Fruit fly (Drosophila melanogaster) whole organism, embryonic: Measurements from ENCODE around the gene CG16753.

Experiments
- Antp ChIP-seq: fragments of 200-800 bp; sonication (Bioruptor generic); optimal IDR thresholded peaks from 3 replicates; lab custom pipeline; 2016; ENCODE audit warnings: missing biosample characterization, missing genetic modification characterization
- B-H2 ChIP-seq: fragments of 200-800 bp; sonication (Bioruptor generic); optimal IDR thresholded peaks from 2 replicates; lab custom pipeline; 2018; ENCODE audit warnings: missing biosample characterization, mild to moderate bottlenecking, missing genetic modification characterization
- BtbVII ChIP-seq: fragments of 200-800 bp; sonication (Bioruptor generic); optimal IDR thresholded peaks from 3 replicates; lab custom pipeline; 2017; ENCODE audit warnings: missing biosample characterization, mild to moderate bottlenecking, missing genetic modification characterization
- CG10147 ChIP-seq: fragments of 200-800 bp; sonication (Bioruptor generic); optimal IDR thresholded peaks from 2 replicates; lab custom pipeline; 2019; ENCODE audit warnings: missing biosample characterization, mild to moderate bottlenecking, missing genetic modification characterization, moderate library complexity
- CG10267 ChIP-seq: fragments of 200-800 bp; sonication (Bioruptor generic); optimal IDR thresholded peaks from 2 replicates; lab custom pipeline; 2018; ENCODE audit warnings: missing biosample characterization, mild to moderate bottlenecking, missing genetic modification characterization, moderate library complexity
- CG10565 ChIP-seq: fragments of 200-800 bp; sonication (Bioruptor generic); optimal IDR thresholded peaks from 3 replicates; lab custom pipeline; 2016; ENCODE audit warnings: missing biosample characterization, mild to moderate bottlenecking, missing genetic modification characterization
- CG10959 ChIP-seq: fragments of 200-800 bp; sonication (Bioruptor generic); IDR thresholded peaks from 2 replicates; pipeline ENCODE4 v1.3.6; 2022; ENCODE audit warnings: missing biosample characterization, missing genetic modification characterization
- CG11504 ChIP-seq: fragments of 200-800 bp; sonication (Bioruptor generic); optimal IDR thresholded peaks from 3 replicates; lab custom pipeline; 2019; ENCODE audit warnings: missing biosample characterization, mild to moderate bottlenecking, missing genetic modification characterization, moderate library complexity
- CG13123 ChIP-seq: fragments of 200-800 bp; sonication (Bioruptor generic); optimal IDR thresholded peaks from 2 replicates; lab custom pipeline; 2016; ENCODE audit warnings: missing biosample characterization, missing genetic modification characterization
- CG13424 ChIP-seq: fragments of 200-800 bp; sonication (Bioruptor generic); optimal IDR thresholded peaks from 2 replicates; lab custom pipeline; 2019; ENCODE audit warnings: missing biosample characterization, mild to moderate bottlenecking, missing genetic modification characterization, moderate library complexity
- CG14441 ChIP-seq: fragments of 200-800 bp; sonication (Bioruptor generic); IDR thresholded peaks from 2 replicates; pipeline ENCODE4 v1.3.6; 2022; ENCODE audit warnings: missing biosample characterization, missing genetic modification characterization
- CG15514 ChIP-seq: fragments of 200-800 bp; sonication (Bioruptor generic); optimal IDR thresholded peaks from 3 replicates; lab custom pipeline; 2017; ENCODE audit warnings: missing biosample characterization, missing genetic modification characterization, mild to moderate bottlenecking, moderate library complexity, missing genetic modification reagents
- CG1647 ChIP-seq: fragments of 200-800 bp; sonication (Bioruptor generic); optimal IDR thresholded peaks from 3 replicates; lab custom pipeline; 2016; ENCODE audit warnings: missing biosample characterization, missing genetic modification characterization
- CG17186 ChIP-seq: fragments of 200-800 bp; sonication (Bioruptor generic); optimal IDR thresholded peaks from 3 replicates; lab custom pipeline; 2017; ENCODE audit warnings: missing biosample characterization, missing genetic modification reagents, missing genetic modification characterization
- CG18262 ChIP-seq: fragments of 200-800 bp; optimal IDR thresholded peaks from 3 replicates; lab custom pipeline; 2019; ENCODE audit warnings: missing biosample characterization, mild to moderate bottlenecking, missing genetic modification characterization, moderate library complexity
- CG33557 ChIP-seq: fragments of 200-800 bp; sonication (Bioruptor generic); optimal IDR thresholded peaks from 2 replicates; lab custom pipeline; 2019; ENCODE audit warnings: missing biosample characterization, mild to moderate bottlenecking, missing genetic modification characterization, moderate library complexity
- CG3407 ChIP-seq: fragments of 200-800 bp; sonication (Bioruptor generic); optimal IDR thresholded peaks from 2 replicates; lab custom pipeline; 2018; ENCODE audit warnings: missing biosample characterization, mild to moderate bottlenecking, missing genetic modification characterization
- CG5245 ChIP-seq: fragments of 200-800 bp; sonication (Bioruptor generic); optimal IDR thresholded peaks from 3 replicates; lab custom pipeline; 2016; ENCODE audit warnings: missing biosample characterization, missing genetic modification characterization
- CG6813 ChIP-seq: fragments of 200-800 bp; sonication (Bioruptor generic); optimal IDR thresholded peaks from 2 replicates; lab custom pipeline; 2017; ENCODE audit warnings: missing biosample characterization, missing genetic modification characterization, mild to moderate bottlenecking, moderate library complexity, missing genetic modification reagents
- CG8281 ChIP-seq: fragments of 200-800 bp; sonication (Bioruptor generic); optimal IDR thresholded peaks from 2 replicates; lab custom pipeline; 2018; ENCODE audit warnings: missing biosample characterization, mild to moderate bottlenecking, missing genetic modification characterization, moderate library complexity
- CG8765 ChIP-seq: fragments of 200-800 bp; sonication (Bioruptor generic); IDR thresholded peaks from 2 replicates; pipeline ENCODE4 v1.3.6; 2022; ENCODE audit warnings: missing biosample characterization, missing genetic modification characterization
- D19A ChIP-seq: fragments of 200-800 bp; optimal IDR thresholded peaks from 3 replicates; lab custom pipeline; 2019; ENCODE audit warnings: missing biosample characterization, mild to moderate bottlenecking, missing genetic modification characterization, moderate library complexity
- Dbx ChIP-seq: fragments of 200-800 bp; sonication (Bioruptor generic); IDR thresholded peaks from 3 replicates; pipeline ENCODE4 v1.3.6; 2022; ENCODE audit warnings: missing biosample characterization, missing genetic modification characterization
- Doc3 ChIP-seq: fragments of 200-800 bp; sonication (Bioruptor generic); IDR thresholded peaks from 3 replicates; pipeline ENCODE4 v1.3.6; 2022; ENCODE audit warnings: missing biosample characterization, missing genetic modification characterization; ENCODE audit not compliant: partially characterized antibody
- Gug ChIP-seq: fragments of 200-800 bp; sonication (Bioruptor generic); IDR thresholded peaks from 4 replicates; pipeline ENCODE4 v1.3.6; 2022; ENCODE audit warnings: missing biosample characterization, missing genetic modification characterization
- H2.0 ChIP-seq: fragments of 200-800 bp; sonication (Bioruptor generic); IDR thresholded peaks from 2 replicates; pipeline ENCODE4 v1.3.6; 2022; ENCODE audit warnings: missing biosample characterization, missing genetic modification characterization
- HLHmδ ChIP-seq: fragments of 200-800 bp; sonication (Bioruptor generic); optimal IDR thresholded peaks from 2 replicates; lab custom pipeline; 2018; ENCODE audit warnings: missing biosample characterization, mild to moderate bottlenecking, missing genetic modification characterization, moderate library complexity
- MBD-R2 ChIP-seq: fragments of 200-800 bp; sonication (Bioruptor generic); IDR thresholded peaks from 2 replicates; pipeline ENCODE4 v1.3.6; 2022; ENCODE audit warnings: missing biosample characterization, missing genetic modification characterization
- Mrtf ChIP-seq: fragments of 200-800 bp; sonication (Bioruptor generic); IDR thresholded peaks from 3 replicates; pipeline ENCODE4 v1.3.6; 2022; ENCODE audit warnings: missing biosample characterization, missing genetic modification characterization
- NfI ChIP-seq: fragments of 200-800 bp; sonication (Bioruptor generic); optimal IDR thresholded peaks from 3 replicates; lab custom pipeline; 2018; ENCODE audit warnings: missing biosample characterization, mild to moderate bottlenecking, missing genetic modification characterization, moderate library complexity
- Pdp1 ChIP-seq, 2 experiments: fragments of 200-800 bp; sonication (Bioruptor generic); optimal IDR thresholded peaks; 3 replicates each; lab custom pipeline; 2016; ENCODE audit warnings: missing biosample characterization in 2 of 2, missing genetic modification characterization in 2 of 2, mild to moderate bottlenecking in 1 of 2, moderate library complexity in 1 of 2
- Ptx1 ChIP-seq: fragments of 200-800 bp; sonication (Bioruptor generic); IDR thresholded peaks from 2 replicates; pipeline ENCODE4 v1.3.6; 2022; ENCODE audit warnings: missing biosample characterization, missing genetic modification characterization
- Six4 ChIP-seq: fragments of 200-800 bp; sonication (Bioruptor generic); optimal IDR thresholded peaks from 2 replicates; lab custom pipeline; 2016; ENCODE audit warnings: missing biosample characterization, missing genetic modification characterization
- Spps ChIP-seq: fragments of 200-800 bp; sonication (Bioruptor generic); optimal IDR thresholded peaks from 2 replicates; lab custom pipeline; 2018; ENCODE audit warnings: missing biosample characterization, mild to moderate bottlenecking, missing genetic modification characterization
- Taf1 ChIP-seq: fragments of 200-800 bp; sonication (Bioruptor generic); IDR thresholded peaks from 2 replicates; pipeline ENCODE4 v1.3.6; 2022; ENCODE audit warnings: missing biosample characterization, missing genetic modification characterization
- abd-A ChIP-seq: fragments of 200-800 bp; sonication (Bioruptor generic); optimal IDR thresholded peaks from 3 replicates; lab custom pipeline; 2019; ENCODE audit warnings: missing biosample characterization, mild to moderate bottlenecking, missing genetic modification characterization, moderate library complexity
- chn ChIP-seq: fragments of 200-800 bp; sonication (Bioruptor generic); optimal IDR thresholded peaks from 2 replicates; lab custom pipeline; 2016; ENCODE audit warnings: missing biosample characterization, missing genetic modification characterization
- corto ChIP-seq: fragments of 200-800 bp; sonication (Bioruptor generic); optimal IDR thresholded peaks from 2 replicates; lab custom pipeline; 2016; ENCODE audit warnings: missing biosample characterization, mild to moderate bottlenecking, missing genetic modification characterization, moderate library complexity
- crol ChIP-seq: fragments of 200-800 bp; sonication (Bioruptor generic); IDR thresholded peaks from 2 replicates; pipeline ENCODE4 v1.3.6; 2022; ENCODE audit warnings: missing biosample characterization, missing genetic modification characterization
- fd64A ChIP-seq: fragments of 200-800 bp; sonication (Bioruptor generic); optimal IDR thresholded peaks from 3 replicates; lab custom pipeline; 2018; ENCODE audit warnings: missing biosample characterization, mild to moderate bottlenecking, missing genetic modification characterization
- grn ChIP-seq: fragments of 200-800 bp; sonication (Bioruptor generic); optimal IDR thresholded peaks from 3 replicates; lab custom pipeline; 2017; ENCODE audit warnings: missing biosample characterization, missing genetic modification characterization
- hkb ChIP-seq, 2 experiments: fragments of 200-800 bp in 1 of 2; fragments of >200 bp in 1 of 2; sonication (Bioruptor generic) in 1 of 2; IDR thresholded peaks in 1 of 2; optimal IDR thresholded peaks in 1 of 2; 2 replicates each; pipeline versions ENCODE4 v1.3.6 to Lab custom; 2017 to 2022; ENCODE audit warnings: missing biosample characterization in 1 of 2, missing genetic modification characterization in 1 of 2
- jigr1 ChIP-seq: fragments of 200-800 bp; sonication (Bioruptor generic); IDR thresholded peaks from 3 replicates; pipeline ENCODE4 v1.3.6; 2022; ENCODE audit warnings: missing biosample characterization, missing genetic modification characterization
- kay ChIP-seq: fragments of 200-800 bp; sonication (Bioruptor generic); optimal IDR thresholded peaks from 2 replicates; lab custom pipeline; 2016; ENCODE audit warnings: missing biosample characterization, missing genetic modification characterization
- odd ChIP-seq: fragments of 200-800 bp; sonication (Bioruptor generic); optimal IDR thresholded peaks from 2 replicates; lab custom pipeline; 2017; ENCODE audit warnings: missing biosample characterization, mild to moderate bottlenecking, missing genetic modification characterization
- shn ChIP-seq: fragments of 200-800 bp; sonication (Bioruptor generic); optimal IDR thresholded peaks from 3 replicates; lab custom pipeline; 2016; ENCODE audit warnings: missing biosample characterization, missing genetic modification characterization
- sqz ChIP-seq: fragments of 200-800 bp; sonication (Bioruptor generic); optimal IDR thresholded peaks from 3 replicates; lab custom pipeline; 2018; ENCODE audit warnings: missing biosample characterization, mild to moderate bottlenecking, missing genetic modification characterization
- stwl ChIP-seq: fragments of 200-800 bp; sonication (Bioruptor generic); optimal IDR thresholded peaks from 3 replicates; lab custom pipeline; 2018; ENCODE audit warnings: missing biosample characterization, mild to moderate bottlenecking, missing genetic modification characterization, moderate library complexity
- yki ChIP-seq: fragments of >200 bp; optimal IDR thresholded peaks from 3 replicates; lab custom pipeline; 2018

Gene CG16753

dm6 chr3L:3083329-3084083 lies 28.6 kb downstream of the CG16753 start (continued):
- TF ChIP-seq H2.0 (GFP tag; lab: Robert Waterston, UW) (no peak), CG15514 (GFP tag; lab: Kevin White, UChicago) (peak; percentile 67), CG1647 (GFP tag; lab: Kevin White, UChicago) (no peak), CG11504 (tag; lab: Kevin White, UChicago) (no peak), abd-A (peak; percentile 19), CG13424 (tag; lab: Kevin White, UChicago) (peak; percentile 25), B-H2 (GFP tag; lab: Kevin White, UChicago) (peak; percentile 16), CG8765 (GFP tag; lab: Robert Waterston, UW) (no peak), Taf1 (GFP tag; lab: Robert Waterston, UW) (no peak), corto (no peak), Mrtf (GFP tag; lab: Robert Waterston, UW) (no peak), Antp (GFP tag; lab: Kevin White, UChicago) (peak; percentile 37), crol (GFP tag; lab: Robert Waterston, UW) (peak; percentile 97), MBD-R2 (GFP tag; lab: Robert Waterston, UW) (no peak), CG10959 (GFP tag; lab: Robert Waterston, UW) (no peak), fd64A (GFP tag; lab: Kevin White, UChicago) (peak; percentile 78), D19A (tag; lab: Kevin White, UChicago) (peak; percentile 23), Gug (peak; percentile 16; the same call in 1 of the 4 replicates), CG10267 (tag; lab: Kevin White, UChicago) (peak; percentile 16), Six4 (GFP tag; lab: Kevin White, UChicago) (peak; percentile 63), Pdp1 (GFP tag; optimal IDR thresholded peaks at IDR 0.05; lab: Kevin White, UChicago) (peak; percentile 17 to 48), CG10565 (GFP tag; lab: Kevin White, UChicago) (no peak), Ptx1 (0 out of 2 replicates have a peak, but pooled peaks have one; percentile 31), hkb (optimal IDR thresholded peaks at IDR 0.05; lab: Kevin White, UChicago) (no peak), hkb (GFP tag; IDR thresholded peaks at IDR 0.05; lab: Robert Waterston, UW) (peak; percentile 32; the same call in 1 of the 2 replicates), CG13123 (GFP tag; lab: Kevin White, UChicago) (peak; percentile 39), CG10147 (GFP tag; lab: Kevin White, UChicago) (no peak), yki (lab: Kevin White, UChicago) (no peak), kay (GFP tag; lab: Kevin White, UChicago) (peak; percentile 20), CG6813 (peak; percentile 87), odd (GFP tag; lab: Kevin White, UChicago) (peak; percentile 73), Doc3 (GFP tag; lab: Robert Waterston, UW) (no peak), jigr1 (GFP tag; lab: Robert Waterston, UW) (no peak), HLHmδ (GFP tag; lab: Kevin White, UChicago) (peak; percentile 93), chn (GFP tag; lab: Kevin White, UChicago) (no peak), stwl (tag; lab: Kevin White, UChicago) (no peak), CG3407 (peak; percentile 69), Dbx (GFP tag; lab: Robert Waterston, UW) (peak; percentile 34; the same call in 2 of the 3 replicates), NfI (GFP tag; lab: Kevin White, UChicago) (no peak), grn (peak; percentile 97), CG14441 (GFP tag; lab: Robert Waterston, UW) (peak; percentile 8; the same call in 1 of the 2 replicates), shn (GFP tag; lab: Kevin White, UChicago) (no peak), BtbVII (GFP tag; lab: Kevin White, UChicago) (peak; percentile 71), CG5245 (GFP tag; lab: Kevin White, UChicago) (peak; percentile 58), CG18262 (tag; lab: Kevin White, UChicago) (peak; percentile 45), CG17186 (peak; percentile 37), sqz (GFP tag; lab: Kevin White, UChicago) (peak; percentile 11), CG33557 (peak; percentile 80), CG8281 (tag; lab: Kevin White, UChicago) (peak; percentile 29), Spps (peak; percentile 47)
